Fruit fly (Drosophila melanogaster) whole organism, prepupa: ENCODE data around the gene TpnC25D.

Experiments used
- CG10631 ChIP-seq: fragments of 200-800 bp; sonication (Bioruptor generic); optimal IDR thresholded peaks from 2 replicates; lab custom pipeline; 2016; ENCODE audit warnings: missing biosample characterization, missing genetic modification characterization
- CG10669 ChIP-seq: fragments of 200-800 bp; sonication (Bioruptor generic); optimal IDR thresholded peaks from 3 replicates; lab custom pipeline; 2018; ENCODE audit warnings: missing biosample characterization, mild to moderate bottlenecking, missing genetic modification characterization, moderate library complexity
- CG11294 ChIP-seq: fragments of 200-800 bp; sonication (Bioruptor generic); IDR thresholded peaks from 2 replicates; pipeline ENCODE4 v1.3.6; 2022; ENCODE audit warnings: missing biosample characterization, missing genetic modification characterization
- CG11902 ChIP-seq: fragments of 200-800 bp; sonication (Bioruptor generic); optimal IDR thresholded peaks from 3 replicates; lab custom pipeline; 2016; ENCODE audit warnings: missing biosample characterization, missing genetic modification characterization
- CG15336 ChIP-seq: fragments of 200-800 bp; sonication (Bioruptor generic); IDR thresholded peaks from 2 replicates; pipeline ENCODE4 v1.3.6; 2022; ENCODE audit warnings: missing biosample characterization, missing genetic modification characterization
- CG1621 ChIP-seq: fragments of 200-800 bp; sonication (Bioruptor generic); optimal IDR thresholded peaks from 3 replicates; lab custom pipeline; 2018; ENCODE audit warnings: missing biosample characterization, mild to moderate bottlenecking, missing genetic modification characterization
- CG16779 ChIP-seq: fragments of 200-800 bp; sonication (Bioruptor generic); optimal IDR thresholded peaks from 3 replicates; lab custom pipeline; 2017; ENCODE audit warnings: missing biosample characterization, mild to moderate bottlenecking, missing genetic modification characterization
- CG3032 ChIP-seq: fragments of 200-800 bp; optimal IDR thresholded peaks from 2 replicates; lab custom pipeline; 2019; ENCODE audit warnings: missing biosample characterization, mild to moderate bottlenecking, missing genetic modification characterization, moderate library complexity
- CG31627 ChIP-seq: fragments of 200-800 bp; sonication (Bioruptor generic); optimal IDR thresholded peaks from 3 replicates; lab custom pipeline; 2016; ENCODE audit warnings: missing biosample characterization, missing genetic modification characterization
- CG32006 ChIP-seq: fragments of 200-800 bp; sonication (Bioruptor generic); optimal IDR thresholded peaks from 3 replicates; lab custom pipeline; 2017; ENCODE audit warnings: missing biosample characterization, mild to moderate bottlenecking, missing genetic modification characterization
- CG3919 ChIP-seq: fragments of 200-800 bp; sonication (Bioruptor generic); optimal IDR thresholded peaks from 3 replicates; lab custom pipeline; 2016; ENCODE audit warnings: missing biosample characterization, missing genetic modification characterization
- CG6163 ChIP-seq: fragments of 200-800 bp; sonication (Bioruptor generic); IDR thresholded peaks from 3 replicates; pipeline ENCODE4 v1.3.6; 2022; ENCODE audit warnings: missing biosample characterization, missing genetic modification characterization
- CG6276 ChIP-seq: fragments of 200-800 bp; sonication (Bioruptor generic); optimal IDR thresholded peaks from 2 replicates; lab custom pipeline; 2017; ENCODE audit warnings: missing biosample characterization, mild to moderate bottlenecking, missing genetic modification characterization
- CG6792 ChIP-seq: fragments of 200-800 bp; sonication (Bioruptor generic); optimal IDR thresholded peaks from 3 replicates; lab custom pipeline; 2016; ENCODE audit warnings: missing biosample characterization, missing genetic modification characterization
- CG6808 ChIP-seq: fragments of 200-800 bp; sonication (Bioruptor generic); optimal IDR thresholded peaks from 3 replicates; lab custom pipeline; 2017; ENCODE audit warnings: missing biosample characterization, missing genetic modification characterization, mild to moderate bottlenecking, moderate library complexity, missing genetic modification reagents
- CG7368 ChIP-seq: fragments of 200-800 bp; sonication (Bioruptor generic); optimal IDR thresholded peaks from 3 replicates; lab custom pipeline; 2016; ENCODE audit warnings: missing biosample characterization, missing genetic modification characterization
- CG8119 ChIP-seq: fragments of 200-800 bp; sonication (Bioruptor generic); IDR thresholded peaks from 3 replicates; pipeline ENCODE4 v1.3.6; 2022; ENCODE audit warnings: missing biosample characterization, missing genetic modification characterization
- CG8319 ChIP-seq: fragments of 200-800 bp; sonication (Bioruptor generic); optimal IDR thresholded peaks from 3 replicates; lab custom pipeline; 2016; ENCODE audit warnings: missing biosample characterization, missing genetic modification characterization
- CG8632 ChIP-seq: fragments of 200-800 bp; sonication (Bioruptor generic); optimal IDR thresholded peaks from 3 replicates; lab custom pipeline; 2016; ENCODE audit warnings: missing biosample characterization, missing genetic modification characterization
- CG9139 ChIP-seq: fragments of 200-800 bp; sonication (Bioruptor generic); optimal IDR thresholded peaks from 3 replicates; lab custom pipeline; 2017; ENCODE audit warnings: missing biosample characterization, mild to moderate bottlenecking, missing genetic modification characterization
- Eip75B ChIP-seq: fragments of 200-800 bp; sonication (Bioruptor generic); optimal IDR thresholded peaks from 3 replicates; lab custom pipeline; 2016; ENCODE audit warnings: missing biosample characterization, missing genetic modification characterization
- Eip78C ChIP-seq: fragments of 200-800 bp; sonication (Bioruptor generic); peaks from one replicate; lab custom pipeline; 2016; ENCODE audit warnings: missing biosample characterization, missing genetic modification characterization
- Eip93F ChIP-seq: fragments of 200-800 bp; sonication (Bioruptor generic); optimal IDR thresholded peaks from 2 replicates; lab custom pipeline; 2016; ENCODE audit warnings: missing biosample characterization, mild to moderate bottlenecking, missing genetic modification characterization
- Ets21C ChIP-seq: fragments of 200-800 bp; sonication (Bioruptor generic); optimal IDR thresholded peaks from 3 replicates; lab custom pipeline; 2016; ENCODE audit warnings: missing biosample characterization, missing genetic modification characterization
- Ets96B ChIP-seq: fragments of 200-800 bp; optimal IDR thresholded peaks from 2 replicates; lab custom pipeline; 2019; ENCODE audit warnings: missing biosample characterization, mild to moderate bottlenecking, missing genetic modification characterization, moderate library complexity
- Gug ChIP-seq: fragments of 200-800 bp; sonication (Bioruptor generic); IDR thresholded peaks from 2 replicates; pipeline ENCODE4 v1.3.6; 2022; ENCODE audit warnings: missing biosample characterization, missing genetic modification characterization
- Hr38 ChIP-seq: sonication (Bioruptor generic); optimal IDR thresholded peaks from 2 replicates; lab custom pipeline; 2016; ENCODE audit warnings: missing biosample characterization, missing genetic modification characterization
- Hr39 ChIP-seq: fragments of 200-800 bp; sonication (Bioruptor generic); optimal IDR thresholded peaks from 2 replicates; lab custom pipeline; 2016; ENCODE audit warnings: missing biosample characterization, missing genetic modification characterization
- Hr4 ChIP-seq: fragments of 200-800 bp; sonication (Bioruptor generic); optimal IDR thresholded peaks from 3 replicates; lab custom pipeline; 2016; ENCODE audit warnings: missing biosample characterization, missing genetic modification characterization
- Lpt ChIP-seq: fragments of 200-800 bp; sonication (Bioruptor generic); optimal IDR thresholded peaks from 3 replicates; lab custom pipeline; 2016; ENCODE audit warnings: missing biosample characterization, missing genetic modification characterization
- Met ChIP-seq: fragments of 200-800 bp; sonication (Bioruptor generic); optimal IDR thresholded peaks from 3 replicates; lab custom pipeline; 2016; ENCODE audit warnings: missing biosample characterization, missing genetic modification characterization
- Smox ChIP-seq: fragments of 200-800 bp; sonication (Bioruptor generic); optimal IDR thresholded peaks from 3 replicates; lab custom pipeline; 2016; ENCODE audit warnings: missing biosample characterization, missing genetic modification characterization
- Sox102F ChIP-seq: fragments of 200-800 bp; sonication (Bioruptor generic); optimal IDR thresholded peaks from 2 replicates; lab custom pipeline; 2016; ENCODE audit warnings: missing biosample characterization, mild to moderate bottlenecking, missing genetic modification characterization
- Sox15 ChIP-seq: fragments of 200-800 bp; sonication (Bioruptor generic); optimal IDR thresholded peaks from 3 replicates; lab custom pipeline; 2016; ENCODE audit warnings: missing biosample characterization, missing genetic modification characterization
- achi ChIP-seq: fragments of 200-800 bp; sonication (Bioruptor generic); optimal IDR thresholded peaks from 3 replicates; lab custom pipeline; 2016; ENCODE audit warnings: missing biosample characterization, missing genetic modification characterization
- acj6 ChIP-seq: fragments of 200-800 bp; sonication (Bioruptor generic); optimal IDR thresholded peaks from 3 replicates; lab custom pipeline; 2016; ENCODE audit warnings: missing biosample characterization, missing genetic modification characterization
- cyc ChIP-seq: fragments of 200-800 bp; sonication (Bioruptor generic); optimal IDR thresholded peaks from 3 replicates; lab custom pipeline; 2016; ENCODE audit warnings: missing biosample characterization, missing genetic modification characterization
- dac ChIP-seq: fragments of 200-800 bp; sonication (Bioruptor generic); optimal IDR thresholded peaks from 2 replicates; lab custom pipeline; 2017; ENCODE audit warnings: missing biosample characterization, mild to moderate bottlenecking, missing genetic modification characterization
- dsx ChIP-seq: fragments of 200-800 bp; optimal IDR thresholded peaks from 3 replicates; lab custom pipeline; 2019; ENCODE audit warnings: missing biosample characterization, mild to moderate bottlenecking, missing genetic modification characterization, moderate library complexity; ENCODE audit not compliant: poor library complexity, severe bottlenecking
- eg ChIP-seq: fragments of 200-800 bp; sonication (Bioruptor generic); IDR thresholded peaks from 3 replicates; pipeline ENCODE4 v1.3.6; 2022; ENCODE audit warnings: missing biosample characterization, missing genetic modification characterization
- fd59A ChIP-seq: fragments of 200-800 bp; sonication (Bioruptor generic); optimal IDR thresholded peaks from 2 replicates; lab custom pipeline; 2017; ENCODE audit warnings: missing biosample characterization, mild to moderate bottlenecking, missing genetic modification characterization, missing genetic modification reagents
- fd85E ChIP-seq: fragments of 200-800 bp; sonication (Bioruptor generic); optimal IDR thresholded peaks from 3 replicates; lab custom pipeline; 2016; ENCODE audit warnings: missing biosample characterization, missing genetic modification characterization
- fkh ChIP-seq: fragments of 200-800 bp; sonication (Bioruptor generic); optimal IDR thresholded peaks from 3 replicates; lab custom pipeline; 2017; ENCODE audit warnings: missing biosample characterization, mild to moderate bottlenecking, missing genetic modification characterization, moderate library complexity
- net ChIP-seq: fragments of 200-800 bp; sonication (Bioruptor generic); optimal IDR thresholded peaks from 3 replicates; lab custom pipeline; 2016; ENCODE audit warnings: missing biosample characterization, missing genetic modification characterization
- pdm3 ChIP-seq: fragments of 200-800 bp; sonication (Bioruptor generic); optimal IDR thresholded peaks from 3 replicates; lab custom pipeline; 2016; ENCODE audit warnings: missing biosample characterization, missing genetic modification characterization
- salr ChIP-seq, 2 experiments: fragments of 200-800 bp; sonication (Bioruptor generic); optimal IDR thresholded peaks; 3 replicates each; lab custom pipeline; 2016 to 2018; ENCODE audit warnings: missing biosample characterization in 2 of 2, missing genetic modification characterization in 2 of 2, mild to moderate bottlenecking in 1 of 2
- spab ChIP-seq: fragments of 200-800 bp; sonication (Bioruptor generic); optimal IDR thresholded peaks from 2 replicates; lab custom pipeline; 2017; ENCODE audit warnings: missing biosample characterization, mild to moderate bottlenecking, missing genetic modification characterization, missing genetic modification reagents
- svp ChIP-seq: fragments of 200-800 bp; sonication (Bioruptor generic); peaks from one replicate; lab custom pipeline; 2016; ENCODE audit warnings: missing biosample characterization, missing genetic modification characterization
- vri ChIP-seq: fragments of 200-800 bp; sonication (Bioruptor generic); optimal IDR thresholded peaks from 3 replicates; lab custom pipeline; 2016; ENCODE audit warnings: missing biosample characterization, mild to moderate bottlenecking, missing genetic modification characterization

TpnC25D gene

dm6 chr2L:5251725-5252124 is 35.2 kb downstream of the TpnC25D start:
- TF ChIP-seq fd85E (no peak), CG8119 (GFP tag; lab: Robert Waterston, UW) (no peak), CG31627 (GFP tag; lab: Kevin White, UChicago) (no peak), CG8319 (no peak), pdm3 (peak; percentile 5), CG8632 (no peak), vri (GFP tag; lab: Kevin White, UChicago) (no peak), Eip75B (GFP tag; lab: Kevin White, UChicago) (no peak), Hr39 (no peak), dsx (GFP tag; lab: Kevin White, UChicago) (no peak), CG10669 (GFP tag; lab: Kevin White, UChicago) (no peak), Sox15 (GFP tag; lab: Kevin White, UChicago) (no peak), CG3919 (GFP tag; lab: Kevin White, UChicago) (no peak), Eip93F (GFP tag; lab: Kevin White, UChicago) (no peak), salr (GFP tag; optimal IDR thresholded peaks at IDR 0.05; lab: Kevin White, UChicago) (no peak), CG11294 (GFP tag; lab: Robert Waterston, UW) (no peak), CG6808 (GFP tag; lab: Kevin White, UChicago) (no peak), CG15336 (GFP tag; lab: Robert Waterston, UW) (no peak), Hr4 (no peak), CG6276 (GFP tag; lab: Kevin White, UChicago) (no peak), net (GFP tag; lab: Kevin White, UChicago) (no peak), CG6163 (no peak), fkh (no peak), Met (GFP tag; lab: Kevin White, UChicago) (no peak), CG3032 (tag; lab: Kevin White, UChicago) (no peak), svp (peak; percentile 64), achi (GFP tag; lab: Kevin White, UChicago) (no peak), spab (GFP tag; lab: Kevin White, UChicago) (no peak), Eip78C (peak; percentile 53), CG7368 (no peak), Ets96B (tag; lab: Kevin White, UChicago) (peak; percentile 29), Lpt (GFP tag; lab: Kevin White, UChicago) (no peak), CG16779 (no peak), CG11902 (GFP tag; lab: Kevin White, UChicago) (no peak), cyc (GFP tag; lab: Kevin White, UChicago) (no peak)

- TF ChIP-seq Hr38 (no peak), Sox102F (GFP tag; lab: Kevin White, UChicago) (peak; percentile 76), acj6 (peak; percentile 65), Ets21C (peak; percentile 61), fkh (no peak), Met (GFP tag; lab: Kevin White, UChicago) (peak; percentile 82), Gug (no peak), dac (GFP tag; lab: Kevin White, UChicago) (no peak), CG6792 (peak; percentile 62), CG8632 (peak; percentile 52), CG8119 (GFP tag; lab: Robert Waterston, UW) (0 out of 3 replicates have a peak, but pooled peaks have one; percentile 15), spab (GFP tag; lab: Kevin White, UChicago) (peak; percentile 52), CG9139 (GFP tag; lab: Kevin White, UChicago) (peak; percentile 19), Ets96B (tag; lab: Kevin White, UChicago) (peak; percentile 74), CG10631 (GFP tag; lab: Kevin White, UChicago) (peak; percentile 73), dsx (GFP tag; lab: Kevin White, UChicago) (peak; percentile 66), svp (peak; percentile 91), CG6163 (no peak), CG11294 (GFP tag; lab: Robert Waterston, UW) (no peak), CG3919 (GFP tag; lab: Kevin White, UChicago) (peak; percentile 33), fd59A (GFP tag; lab: Kevin White, UChicago) (peak; percentile 70), Eip78C (peak; percentile 91), CG8319 (no peak), Smox (GFP tag; lab: Kevin White, UChicago) (peak; percentile 75), eg (GFP tag; lab: Robert Waterston, UW) (no peak), CG1621 (no peak), pdm3 (peak; percentile 60), CG10669 (GFP tag; lab: Kevin White, UChicago) (peak; percentile 61), vri (GFP tag; lab: Kevin White, UChicago) (peak; percentile 81), CG32006 (GFP tag; lab: Kevin White, UChicago) (peak; percentile 2), salr (GFP tag; optimal IDR thresholded peaks at IDR 0.05; lab: Kevin White, UChicago) (peak in 1 of 2 experiments; percentile 48)
Measured at dm6 chr2L:5252399-5253030, 36.0 kb downstream of the TpnC25D start.
